Worm (Caenorhabditis elegans) whole organism, L4 larva: ENCODE results near the gene F15D4.5.
A peak's percentile ranks its signal among the peaks of the same experiment; 100 is the strongest.

ENCODE experiments used
- D1046.2 ChIP-seq: fragments of 200-800 bp; sonication (Bioruptor generic); IDR thresholded peaks from 2 replicates; pipeline ENCODE4 v1.3.6; 2022; ENCODE audit warnings: missing genetic modification characterization, missing compliant biosample characterization
- F10B5.3 ChIP-seq: sonication (generic microtip); optimal IDR thresholded peaks from 2 replicates; lab custom pipeline; 2016; ENCODE audit warnings: mild to moderate bottlenecking, missing genetic modification characterization, missing compliant biosample characterization
- F26F4.8 ChIP-seq: fragments of 200-800 bp; sonication (Bioruptor generic); conservative IDR thresholded peaks from 2 replicates; pipeline ENCODE4 v1.3.6; 2022; ENCODE audit warnings: missing genetic modification characterization, missing compliant biosample characterization
- F37D6.2 ChIP-seq: sonication (generic microtip); optimal IDR thresholded peaks from 2 replicates; lab custom pipeline; 2016; ENCODE audit warnings: mild to moderate bottlenecking, missing genetic modification characterization, missing compliant biosample characterization
- F44E2.7 ChIP-seq: fragments of 200-800 bp; sonication (Bioruptor generic); IDR thresholded peaks from 2 replicates; pipeline ENCODE4 v2.1.2; 2022; ENCODE audit warnings: missing genetic modification characterization, missing compliant biosample characterization
- T26A8.4 ChIP-seq: fragments of 200-800 bp; sonication (Bioruptor generic); IDR thresholded peaks from 2 replicates; pipeline ENCODE4 v1.3.6; 2022; ENCODE audit warnings: missing genetic modification characterization, missing compliant biosample characterization
- Y105C5A.15 ChIP-seq: fragments of 200-800 bp; sonication (Bioruptor generic); IDR thresholded peaks from 2 replicates; pipeline ENCODE4 v1.3.6; 2022; ENCODE audit warnings: missing genetic modification characterization, missing compliant biosample characterization
- ZK337.2 ChIP-seq: fragments of 200-800 bp; sonication (Bioruptor generic); IDR thresholded peaks from 2 replicates; pipeline ENCODE4 v1.3.6; 2022; ENCODE audit warnings: missing genetic modification reagents, missing genetic modification characterization, missing compliant biosample characterization
- ZK546.5 ChIP-seq, 2 experiments: sonication (generic microtip); optimal IDR thresholded peaks; 2 replicates each; lab custom pipeline; 2017; ENCODE audit warnings: missing biosample characterization in 2 of 2, missing genetic modification characterization in 2 of 2
- aha-1 ChIP-seq: fragments of 150-350 bp; peaks from one replicate; lab custom pipeline; 2014; ENCODE audit warnings: missing biosample characterization, missing genetic modification characterization
- aly-2 ChIP-seq: sonication (generic microtip); optimal IDR thresholded peaks from 2 replicates; lab custom pipeline; 2018; ENCODE audit warnings: missing biosample characterization, missing genetic modification characterization
- attf-4 ChIP-seq: sonication (generic microtip); optimal IDR thresholded peaks from 3 replicates; lab custom pipeline; 2017; ENCODE audit warnings: missing biosample characterization, missing genetic modification characterization
- ceh-32 ChIP-seq: sonication (generic microtip); optimal IDR thresholded peaks from 2 replicates; lab custom pipeline; 2016; ENCODE audit warnings: mild to moderate bottlenecking, missing genetic modification characterization, missing compliant biosample characterization; ENCODE audit not compliant: poor library complexity
- ceh-44 ChIP-seq: fragments of 200-800 bp; sonication (Bioruptor generic); IDR thresholded peaks from 2 replicates; pipeline ENCODE4 v1.3.6; 2022; ENCODE audit warnings: missing genetic modification reagents, missing genetic modification characterization, missing compliant biosample characterization
- ces-1 ChIP-seq: fragments of 150-350 bp; sonication (generic microtip); optimal IDR thresholded peaks from 4 replicates; lab custom pipeline; 2014; ENCODE audit warnings: missing biosample characterization, missing genetic modification reagents, missing genetic modification characterization
- dmd-6 ChIP-seq: fragments of 200-800 bp; sonication (Bioruptor generic); IDR thresholded peaks from 2 replicates; pipeline ENCODE4 v1.3.6; 2022; ENCODE audit warnings: missing genetic modification reagents, missing genetic modification characterization, missing compliant biosample characterization
- dmd-9 ChIP-seq: fragments of 200-800 bp; sonication (Bioruptor generic); IDR thresholded peaks from 2 replicates; pipeline ENCODE4 v1.3.6; 2022; ENCODE audit warnings: missing genetic modification reagents, missing genetic modification characterization, missing compliant biosample characterization
- dpl-1 ChIP-seq: fragments of 150-350 bp; optimal IDR thresholded peaks from 2 replicates; lab custom pipeline; 2014; ENCODE audit warnings: missing biosample characterization, missing genetic modification reagents, missing genetic modification characterization
- egl-27 ChIP-seq: sonication (generic microtip); optimal IDR thresholded peaks from 3 replicates; lab custom pipeline; 2017; ENCODE audit warnings: missing biosample characterization, missing genetic modification reagents, missing genetic modification characterization
- gei-8 ChIP-seq: fragments of 200-800 bp; sonication (Bioruptor generic); optimal IDR thresholded peaks from 2 replicates; lab custom pipeline; 2018; ENCODE audit warnings: mild to moderate bottlenecking, missing genetic modification characterization, missing compliant biosample characterization
- hif-1 ChIP-seq, 2 experiments: sonication (generic microtip); optimal IDR thresholded peaks; 2 replicates each; lab custom pipeline; 2016 to 2017; ENCODE audit warnings: missing compliant biosample characterization in 2 of 2, missing genetic modification characterization in 2 of 2, missing genetic modification reagents in 2 of 2, missing genotype in 2 of 2, mild to moderate bottlenecking in 1 of 2
- hlh-11 ChIP-seq: fragments of 200-800 bp; sonication (Bioruptor generic); optimal IDR thresholded peaks from 2 replicates; lab custom pipeline; 2018; ENCODE audit warnings: mild to moderate bottlenecking, missing genetic modification characterization, missing compliant biosample characterization
- hmg-1.1 ChIP-seq: fragments of 200-800 bp; sonication (Bioruptor generic); IDR thresholded peaks from 2 replicates; pipeline ENCODE4 v1.3.6; 2022; ENCODE audit warnings: missing genetic modification reagents, missing genetic modification characterization, missing compliant biosample characterization
- jun-1 ChIP-seq: fragments of 150-350 bp; optimal IDR thresholded peaks from 2 replicates; lab custom pipeline; 2014; ENCODE audit warnings: missing biosample characterization, missing genetic modification reagents, missing genetic modification characterization
- lim-7 ChIP-seq: fragments of 200-800 bp; sonication (Bioruptor generic); IDR thresholded peaks from 2 replicates; pipeline ENCODE4 v1.3.6; 2022; ENCODE audit warnings: missing genetic modification characterization, missing compliant biosample characterization
- lin-13 ChIP-seq: fragments of 150-350 bp; optimal IDR thresholded peaks from 2 replicates; lab custom pipeline; 2014; ENCODE audit warnings: missing biosample characterization, missing genetic modification reagents, missing genetic modification characterization
- lin-15B ChIP-seq: fragments of 150-350 bp; sonication (generic microtip); optimal IDR thresholded peaks from 3 replicates; lab custom pipeline; 2014; ENCODE audit warnings: missing biosample characterization, missing genetic modification characterization
- lin-29 ChIP-seq: fragments of 200-800 bp; sonication (Bioruptor generic); IDR thresholded peaks from 2 replicates; pipeline ENCODE4 v1.3.6; 2022; ENCODE audit warnings: missing genetic modification reagents, missing genetic modification characterization, missing compliant biosample characterization
- lir-3 ChIP-seq: sonication (generic microtip); optimal IDR thresholded peaks from 2 replicates; lab custom pipeline; 2016; ENCODE audit warnings: mild to moderate bottlenecking, missing genetic modification characterization, missing compliant biosample characterization
- lsy-2 ChIP-seq, 2 experiments: fragments of 150-350 bp in 1 of 2; sonication (generic microtip) in 1 of 2; optimal IDR thresholded peaks; 2 replicates each; lab custom pipeline; 2014 to 2017; ENCODE audit warnings: missing biosample characterization in 2 of 2, missing genetic modification characterization in 2 of 2
- mep-1 ChIP-seq: fragments of 150-350 bp; sonication (generic microtip); optimal IDR thresholded peaks from 3 replicates; lab custom pipeline; 2014; ENCODE audit warnings: missing biosample characterization, missing genetic modification characterization
- nhr-10 ChIP-seq: fragments of 150-350 bp; optimal IDR thresholded peaks from 2 replicates; lab custom pipeline; 2014; ENCODE audit warnings: missing biosample characterization, missing genetic modification characterization
- nhr-237 ChIP-seq: sonication (generic microtip); optimal IDR thresholded peaks from 2 replicates; lab custom pipeline; 2017; ENCODE audit warnings: missing biosample characterization, missing genetic modification characterization
- nhr-41 ChIP-seq: fragments of 200-800 bp; sonication (Bioruptor generic); IDR thresholded peaks from 2 replicates; pipeline ENCODE4 v1.3.6; 2022; ENCODE audit warnings: missing genetic modification reagents, missing genetic modification characterization, missing compliant biosample characterization
- nhr-48 ChIP-seq: sonication (generic microtip); optimal IDR thresholded peaks from 2 replicates; lab custom pipeline; 2016; ENCODE audit warnings: mild to moderate bottlenecking, missing genetic modification characterization, missing compliant biosample characterization
- nhr-6 ChIP-seq: fragments of 150-350 bp; optimal IDR thresholded peaks from 2 replicates; lab custom pipeline; 2014; ENCODE audit warnings: missing biosample characterization, missing genetic modification characterization
- nhr-76 ChIP-seq: fragments of 150-350 bp; optimal IDR thresholded peaks from 2 replicates; lab custom pipeline; 2014; ENCODE audit warnings: missing biosample characterization, missing genetic modification characterization
- pqm-1 ChIP-seq: sonication (generic microtip); optimal IDR thresholded peaks from 2 replicates; lab custom pipeline; 2017; ENCODE audit warnings: missing biosample characterization, missing genetic modification characterization
- rbr-2 ChIP-seq: sonication (generic microtip); optimal IDR thresholded peaks from 2 replicates; lab custom pipeline; 2016; ENCODE audit warnings: missing genotype, missing genetic modification characterization, missing compliant biosample characterization
- snpc-1.2 ChIP-seq: fragments of 200-800 bp; sonication (Bioruptor generic); IDR thresholded peaks from 2 replicates; pipeline ENCODE4 v1.3.6; 2022; ENCODE audit warnings: missing genetic modification reagents, missing genetic modification characterization, missing compliant biosample characterization
- spr-3 ChIP-seq: fragments of 200-800 bp; sonication (Bioruptor generic); optimal IDR thresholded peaks from 2 replicates; lab custom pipeline; 2018; ENCODE audit warnings: mild to moderate bottlenecking, missing genetic modification characterization, missing compliant biosample characterization
- tra-1 ChIP-seq: fragments of 200-800 bp; sonication (Bioruptor generic); IDR thresholded peaks from 2 replicates; pipeline ENCODE4 v1.3.6; 2022; ENCODE audit warnings: missing genetic modification reagents, missing genetic modification characterization, missing compliant biosample characterization
- unc-62 ChIP-seq, 3 experiments: fragments of 150-350 bp in 1 of 3; sonication (generic microtip); optimal IDR thresholded peaks in 2 of 3; peaks in 1 of 3; 1 replicate in 1 of 3; 2 replicates in 2 of 3; lab custom pipeline; 2014 to 2017; ENCODE audit warnings: missing biosample characterization in 3 of 3, missing genetic modification characterization in 3 of 3, missing genetic modification reagents in 3 of 3, missing genotype in 1 of 3
- vab-7 ChIP-seq: fragments of 200-800 bp; sonication (Bioruptor generic); IDR thresholded peaks from 2 replicates; pipeline ENCODE4 v1.3.6; 2022; ENCODE audit warnings: missing genetic modification reagents, missing genetic modification characterization, missing compliant biosample characterization
- zag-1 ChIP-seq: fragments of 150-350 bp; optimal IDR thresholded peaks from 2 replicates; lab custom pipeline; 2014; ENCODE audit warnings: missing biosample characterization, missing genetic modification characterization
- zfp-3 ChIP-seq: fragments of 200-800 bp; sonication (Bioruptor generic); conservative IDR thresholded peaks from 2 replicates; pipeline ENCODE4 v1.3.6; 2022; ENCODE audit warnings: missing genetic modification reagents, missing genetic modification characterization, missing compliant biosample characterization

Gene F15D4.5

ce11 chrII:13245076-13245475, at the start of gene F15D4.5:
F15D4.5 (plus strand) TSS chrII:13245376.
- TF ChIP-seq egl-27 (tag; lab: Kevin White, UChicago) (no peak), lin-29 (GFP tag; lab: Robert Waterston, UW) (no peak), lir-3 (tag; lab: Kevin White, UChicago) (no peak), vab-7 (GFP tag; lab: Robert Waterston, UW) (no peak), snpc-1.2 (no peak), ceh-32 (tag; lab: Kevin White, UChicago) (no peak), aha-1 (tag; lab: Kevin White, UChicago) (no peak), nhr-41 (GFP tag; lab: Robert Waterston, UW) (no peak), aly-2 (tag; lab: Kevin White, UChicago) (no peak), mep-1 (tag; lab: Kevin White, UChicago) (no peak), D1046.2 (no peak), F10B5.3 (tag; lab: Kevin White, UChicago) (no peak), F37D6.2 (tag; lab: Kevin White, UChicago) (no peak), Y105C5A.15 (GFP tag; lab: Robert Waterston, UW) (no peak), dmd-6 (GFP tag; lab: Robert Waterston, UW) (no peak), nhr-76 (tag; lab: Kevin White, UChicago) (no peak), gei-8 (GFP tag; lab: Kevin White, UChicago) (no peak)
- TF ChIP-seq, all 104 proteins: peak for 0

ce11 chrII:13195706-13196417, 49.3 kb upstream of the F15D4.5 start:
- TF ChIP-seq nhr-10 (tag; lab: Kevin White, UChicago), result no peak
- TF ChIP-seq unc-62 (GFP tag; optimal IDR thresholded peaks at IDR 0.05 in 1 of 2; lab: Kevin White, UChicago), result peak in 1 of 2 experiments; percentile 83
- TF ChIP-seq unc-62 (tag; optimal IDR thresholded peaks at IDR 0.05; lab: Kevin White, UChicago), result no peak
- TF ChIP-seq tra-1 (GFP tag; lab: Robert Waterston, UW), result 0 out of 2 replicates have a peak, but pooled peaks have one; percentile 34
- peak; percentile 94 for TF ChIP-seq aha-1 (tag; lab: Kevin White, UChicago)

- TF ChIP-seq aha-1 (tag; lab: Kevin White, UChicago), result peak; percentile 75
- no peak for TF ChIP-seq spr-3 (GFP tag; lab: Kevin White, UChicago)
- no peak for TF ChIP-seq ceh-44
- no peak for TF ChIP-seq zag-1 (tag; lab: Kevin White, UChicago)
- TF ChIP-seq nhr-41 (GFP tag; lab: Robert Waterston, UW), result no peak
- no peak for TF ChIP-seq nhr-237 (tag; lab: Kevin White, UChicago)
- no peak for TF ChIP-seq lim-7 (GFP tag; lab: Robert Waterston, UW)
- no peak for TF ChIP-seq nhr-48 (tag; lab: Kevin White, UChicago)
- no peak for TF ChIP-seq dpl-1
- no peak for TF ChIP-seq gei-8 (GFP tag; lab: Kevin White, UChicago)
- TF ChIP-seq vab-7 (GFP tag; lab: Robert Waterston, UW), result no peak
- TF ChIP-seq ZK546.5 (tag; optimal IDR thresholded peaks at IDR 0.05; lab: Kevin White, UChicago), result no peak
- no peak for TF ChIP-seq F44E2.7 (GFP tag; lab: Robert Waterston, UW)
- no peak for TF ChIP-seq T26A8.4 (GFP tag; lab: Robert Waterston, UW)
- no peak for TF ChIP-seq F10B5.3 (tag; lab: Kevin White, UChicago)
- TF ChIP-seq attf-4 (tag; lab: Kevin White, UChicago), result no peak
- no peak for TF ChIP-seq ZK337.2 (GFP tag; lab: Robert Waterston, UW)
- TF ChIP-seq lin-15B (tag; lab: Kevin White, UChicago), result no peak
- TF ChIP-seq nhr-6 (tag; lab: Kevin White, UChicago), result peak; percentile 63
- TF ChIP-seq lsy-2 (tag; optimal IDR thresholded peaks at IDR 0.05; lab: Kevin White, UChicago), result peak in 1 of 2 experiments; percentile 56
- no peak for TF ChIP-seq jun-1 (tag; lab: Kevin White, UChicago)
- TF ChIP-seq dmd-9, result no peak
- no peak for TF ChIP-seq lin-13
- TF ChIP-seq ces-1 (GFP tag; lab: Kevin White, UChicago), result no peak
- TF ChIP-seq hif-1 (tag; optimal IDR thresholded peaks at IDR 0.05; lab: Kevin White, UChicago), result no peak
- TF ChIP-seq pqm-1 (tag; lab: Kevin White, UChicago), result no peak
- no peak for TF ChIP-seq zfp-3 (GFP tag; lab: Robert Waterston, UW)
- TF ChIP-seq hmg-1.1 (GFP tag; lab: Robert Waterston, UW), result 0 out of 2 replicates have a peak, but pooled peaks have one; percentile 45
- TF ChIP-seq rbr-2 (tag; lab: Kevin White, UChicago), result peak; percentile 9
- TF ChIP-seq F26F4.8 (GFP tag; lab: Robert Waterston, UW), result no peak
- peak; percentile 46 for TF ChIP-seq hlh-11 (tag; lab: Kevin White, UChicago)
These were observed 48.4 kb upstream of the F15D4.5 start for ce11 chrII:13196689-13197280.
